Worm (Caenorhabditis elegans) whole organism, L3 larva: Measurements from ENCODE around the gene fbxa-163.

Experiments used
- aly-2 ChIP-seq: fragments of 150-350 bp; optimal IDR thresholded peaks from 2 replicates; lab custom pipeline; 2014; ENCODE audit warnings: missing biosample characterization, missing genetic modification characterization
- ama-1 ChIP-seq: fragments of 150-350 bp; optimal IDR thresholded peaks from 2 replicates; lab custom pipeline; 2018
- ceh-82 ChIP-seq: fragments of 150-350 bp; optimal IDR thresholded peaks from 2 replicates; lab custom pipeline; 2014; ENCODE audit warnings: missing biosample characterization, missing genetic modification characterization
- nhr-25 ChIP-seq: sonication (generic microtip); optimal IDR thresholded peaks from 2 replicates; lab custom pipeline; 2017; ENCODE audit warnings: missing biosample characterization, missing genetic modification characterization
- nhr-77 ChIP-seq: fragments of 150-350 bp; optimal IDR thresholded peaks from 2 replicates; lab custom pipeline; 2014; ENCODE audit warnings: missing biosample characterization, missing genetic modification characterization
- snpc-4 ChIP-seq: fragments of 150-350 bp; optimal IDR thresholded peaks from 2 replicates; lab custom pipeline; 2014; ENCODE audit warnings: missing biosample characterization, missing genetic modification characterization
- tbx-2 ChIP-seq: sonication (generic microtip); optimal IDR thresholded peaks from 2 replicates; lab custom pipeline; 2016; ENCODE audit warnings: mild to moderate bottlenecking, missing genetic modification characterization, missing compliant biosample characterization
- unc-62 ChIP-seq: fragments of 150-350 bp; sonication (generic microtip); optimal IDR thresholded peaks from 4 replicates; lab custom pipeline; 2014; ENCODE audit warnings: missing biosample characterization, missing genetic modification reagents, missing genetic modification characterization
- ztf-4 ChIP-seq: fragments of 150-350 bp; optimal IDR thresholded peaks from 2 replicates; lab custom pipeline; 2014; ENCODE audit warnings: missing biosample characterization, missing genetic modification characterization

DNA sequence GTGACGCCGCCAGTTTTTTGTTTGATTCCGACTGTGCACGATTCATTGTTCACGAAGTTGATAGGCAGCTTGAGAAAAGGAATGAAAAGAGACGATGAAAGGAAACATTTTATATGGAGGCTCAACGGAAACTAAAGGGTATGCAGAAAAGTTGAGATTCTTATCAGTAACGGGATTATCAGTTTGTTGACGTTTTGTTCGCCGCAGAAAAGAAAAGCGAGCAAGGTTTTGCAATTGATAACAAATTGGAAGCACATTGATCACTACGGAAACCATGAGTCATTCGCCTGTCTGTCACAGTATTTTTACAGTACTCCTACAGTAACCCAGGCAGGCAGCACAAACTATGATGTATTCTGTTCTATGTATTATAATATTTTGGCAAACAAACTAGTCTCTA, 25.4 kb upstream of the fbxa-163 start:
- TF ChIP-seq nhr-77 (tag; lab: Kevin White, UChicago) (no peak), ceh-82 (tag; lab: Kevin White, UChicago) (no peak), unc-62 (GFP tag; lab: Kevin White, UChicago) (no peak), nhr-25 (tag; lab: Kevin White, UChicago) (no peak), aly-2 (tag; lab: Kevin White, UChicago) (no peak), ztf-4 (tag; lab: Kevin White, UChicago) (no peak), snpc-4 (tag; lab: Kevin White, UChicago) (no peak), tbx-2 (no peak), ama-1 (lab: Kevin White, UChicago) (no peak)
